Worm (Caenorhabditis elegans): ENCODE data around the gene ssp-36.

- TF ChIP-seq somi-1 (GFP tag; optimal IDR thresholded peaks at IDR 0.05) (no peak), lin-40 (tag; optimal IDR thresholded peaks at IDR 0.05) (no peak), F55B11.4 (tag; optimal IDR thresholded peaks at IDR 0.05; ENCODE audit: borderline replicate concordance, insufficient read depth) (no peak), madf-3 (GFP tag; IDR thresholded peaks at IDR 0.05) (no peak), T26A5.8 (tag; optimal IDR thresholded peaks at IDR 0.05) (no peak)
Observed at ce11 chrIV:9748342-9748741, 17.8 kb downstream of the ssp-36 start, which contains the start of gene C28D4.8.

All from whole organism, young adult.